Fruit fly (Drosophila melanogaster): Measurements from ENCODE around the gene PpD3.

DNA sequence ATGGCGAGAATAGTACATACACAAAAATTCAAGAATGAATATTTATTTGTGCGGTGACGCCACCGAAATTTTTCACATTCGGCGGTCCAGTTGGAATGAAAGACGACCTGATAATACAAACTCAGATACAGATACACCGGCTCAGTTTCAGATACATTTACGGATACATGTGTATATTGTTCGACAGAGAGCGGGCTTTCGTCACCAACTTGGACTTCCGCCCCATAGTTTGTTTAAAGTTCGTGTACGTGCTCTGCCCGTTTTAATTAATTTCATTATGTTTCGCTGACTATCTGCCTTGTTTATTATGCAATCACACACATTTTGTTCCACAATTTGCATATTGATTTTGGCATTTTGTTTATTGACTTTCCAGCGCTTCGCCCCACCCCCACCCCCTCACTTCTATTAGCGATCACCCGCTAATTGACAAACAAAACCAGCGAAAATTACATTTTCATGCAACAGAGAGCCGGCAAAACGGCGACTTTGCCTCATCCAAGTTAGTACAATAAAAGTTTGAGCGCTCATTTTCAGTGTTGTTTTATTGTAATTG is 46.4 kb upstream of the PpD3 start:
- no peak for TF ChIP-seq CG8478 (optimal IDR thresholded peaks at IDR 0.05)
- TF ChIP-seq CTCF (optimal IDR thresholded peaks at IDR 0.05), result no peak

Data from S2 (cell line).